Fruit fly (Drosophila melanogaster) whole organism, embryonic: ENCODE results near the gene CG14154.

Experiments used
- Aef1 ChIP-seq: fragments of 200-800 bp; sonication (Bioruptor generic); IDR thresholded peaks from 3 replicates; pipeline ENCODE4 v1.3.6; 2022; ENCODE audit warnings: missing biosample characterization, missing genetic modification characterization
- Asciz ChIP-seq: fragments of 200-800 bp; sonication (Bioruptor generic); optimal IDR thresholded peaks from 2 replicates; lab custom pipeline; 2017; ENCODE audit warnings: missing biosample characterization, mild to moderate bottlenecking, missing genetic modification characterization, missing genetic modification reagents
- CG10274 ChIP-seq: fragments of 200-800 bp; sonication (Bioruptor generic); optimal IDR thresholded peaks from 3 replicates; lab custom pipeline; 2017; ENCODE audit warnings: missing biosample characterization, mild to moderate bottlenecking, missing genetic modification characterization
- CG10543 ChIP-seq: fragments of 200-800 bp; sonication (Bioruptor generic); optimal IDR thresholded peaks from 3 replicates; lab custom pipeline; 2017; ENCODE audit warnings: missing biosample characterization, mild to moderate bottlenecking, missing genetic modification characterization, moderate library complexity
- CG11723 ChIP-seq: fragments of 200-800 bp; sonication (Bioruptor generic); optimal IDR thresholded peaks from 2 replicates; lab custom pipeline; 2017; ENCODE audit warnings: missing biosample characterization, mild to moderate bottlenecking, missing genetic modification characterization
- CG1647 ChIP-seq: fragments of 200-800 bp; sonication (Bioruptor generic); optimal IDR thresholded peaks from 3 replicates; lab custom pipeline; 2016; ENCODE audit warnings: missing biosample characterization, missing genetic modification characterization
- CG17359 ChIP-seq: fragments of 200-800 bp; sonication (Bioruptor generic); optimal IDR thresholded peaks from 3 replicates; lab custom pipeline; 2018; ENCODE audit warnings: missing biosample characterization, mild to moderate bottlenecking, missing genetic modification characterization, moderate library complexity
- CG17912 ChIP-seq: fragments of 200-800 bp; sonication (Bioruptor generic); optimal IDR thresholded peaks from 2 replicates; lab custom pipeline; 2018; ENCODE audit warnings: missing biosample characterization, mild to moderate bottlenecking, missing genetic modification characterization
- CG18599 ChIP-seq: fragments of 200-800 bp; sonication (Bioruptor generic); optimal IDR thresholded peaks from 3 replicates; lab custom pipeline; 2017; ENCODE audit warnings: missing biosample characterization, missing genetic modification characterization, mild to moderate bottlenecking, moderate library complexity, missing genetic modification reagents
- CG2678 ChIP-seq: fragments of 200-800 bp; sonication (Bioruptor generic); optimal IDR thresholded peaks from 3 replicates; lab custom pipeline; 2019; ENCODE audit warnings: missing biosample characterization, mild to moderate bottlenecking, missing genetic modification characterization, moderate library complexity
- CG2889 ChIP-seq: fragments of 200-800 bp; sonication (Bioruptor generic); IDR thresholded peaks from 3 replicates; pipeline ENCODE4 v1.3.6; 2022; ENCODE audit warnings: missing biosample characterization, missing genetic modification characterization
- CG32532 ChIP-seq: fragments of 200-800 bp; sonication (Bioruptor generic); IDR thresholded peaks from 2 replicates; pipeline ENCODE4 v1.3.6; 2022; ENCODE audit warnings: missing biosample characterization, missing genetic modification characterization
- CG32767 ChIP-seq: fragments of 200-800 bp; sonication (Bioruptor generic); IDR thresholded peaks from 2 replicates; pipeline ENCODE4 v1.3.6; 2022; ENCODE audit warnings: missing biosample characterization, missing genetic modification characterization
- CG3838 ChIP-seq: fragments of 200-800 bp; sonication (Bioruptor generic); optimal IDR thresholded peaks from 3 replicates; lab custom pipeline; 2016; ENCODE audit warnings: missing biosample characterization, missing genetic modification characterization
- CG4360 ChIP-seq: fragments of 200-800 bp; sonication (Bioruptor generic); IDR thresholded peaks from 2 replicates; pipeline ENCODE4 v1.3.6; 2022; ENCODE audit warnings: missing biosample characterization, missing genetic modification characterization
- CG6654 ChIP-seq: fragments of 200-800 bp; sonication (Bioruptor generic); optimal IDR thresholded peaks from 2 replicates; lab custom pipeline; 2017; ENCODE audit warnings: missing biosample characterization, mild to moderate bottlenecking, missing genetic modification characterization
- CG6765 ChIP-seq: fragments of 200-800 bp; sonication (Bioruptor generic); optimal IDR thresholded peaks from 3 replicates; lab custom pipeline; 2017; ENCODE audit warnings: missing biosample characterization, mild to moderate bottlenecking, missing genetic modification characterization
- CG7745 ChIP-seq: fragments of 200-800 bp; sonication (Bioruptor generic); optimal IDR thresholded peaks from 2 replicates; lab custom pipeline; 2018; ENCODE audit warnings: missing biosample characterization, mild to moderate bottlenecking, missing genetic modification characterization, moderate library complexity
- CG7987 ChIP-seq: fragments of 200-800 bp; sonication (Bioruptor generic); optimal IDR thresholded peaks from 2 replicates; lab custom pipeline; 2018; ENCODE audit warnings: missing biosample characterization, mild to moderate bottlenecking, missing genetic modification characterization, moderate library complexity
- CG8089 ChIP-seq: fragments of 200-800 bp; sonication (Bioruptor generic); optimal IDR thresholded peaks from 3 replicates; lab custom pipeline; 2016; ENCODE audit warnings: missing biosample characterization, missing genetic modification characterization
- CG8290 ChIP-seq, 3 experiments: fragments of 200-800 bp; sonication (Bioruptor generic); optimal IDR thresholded peaks; 2 replicates each; lab custom pipeline; 2016 to 2019; ENCODE audit warnings: missing biosample characterization in 3 of 3, missing genetic modification characterization in 3 of 3, mild to moderate bottlenecking in 2 of 3, moderate library complexity in 1 of 3
- CG9437 ChIP-seq: fragments of 200-800 bp; sonication (Bioruptor generic); optimal IDR thresholded peaks from 2 replicates; lab custom pipeline; 2018; ENCODE audit warnings: missing biosample characterization, mild to moderate bottlenecking, missing genetic modification characterization
- CG9817 ChIP-seq: fragments of 200-800 bp; sonication (Bioruptor generic); optimal IDR thresholded peaks from 2 replicates; lab custom pipeline; 2018; ENCODE audit warnings: missing biosample characterization, mild to moderate bottlenecking, missing genetic modification characterization, moderate library complexity
- CHES-1-like ChIP-seq: fragments of 200-800 bp; sonication (Bioruptor generic); optimal IDR thresholded peaks from 2 replicates; lab custom pipeline; 2016; ENCODE audit warnings: missing biosample characterization, missing genetic modification characterization
- CrebB ChIP-seq: fragments of 200-800 bp; sonication (Bioruptor generic); optimal IDR thresholded peaks from 3 replicates; lab custom pipeline; 2018; ENCODE audit warnings: missing biosample characterization, mild to moderate bottlenecking, missing genetic modification characterization
- Dad ChIP-seq: fragments of 200-800 bp; sonication (Bioruptor generic); optimal IDR thresholded peaks from 3 replicates; lab custom pipeline; 2016; ENCODE audit warnings: missing biosample characterization, missing genetic modification characterization
- Dip3 ChIP-seq: fragments of 200-800 bp; sonication (Bioruptor generic); optimal IDR thresholded peaks from 3 replicates; lab custom pipeline; 2016; ENCODE audit warnings: missing biosample characterization, missing genetic modification characterization
- Fer3 ChIP-seq: fragments of 200-800 bp; sonication (Bioruptor generic); optimal IDR thresholded peaks from 2 replicates; lab custom pipeline; 2018; ENCODE audit warnings: missing biosample characterization, mild to moderate bottlenecking, missing genetic modification characterization, moderate library complexity
- Gug ChIP-seq: fragments of 200-800 bp; sonication (Bioruptor generic); IDR thresholded peaks from 4 replicates; pipeline ENCODE4 v1.3.6; 2022; ENCODE audit warnings: missing biosample characterization, missing genetic modification characterization
- HLHmδ ChIP-seq: fragments of 200-800 bp; sonication (Bioruptor generic); optimal IDR thresholded peaks from 2 replicates; lab custom pipeline; 2018; ENCODE audit warnings: missing biosample characterization, mild to moderate bottlenecking, missing genetic modification characterization, moderate library complexity
- Lpt ChIP-seq: fragments of >200 bp; optimal IDR thresholded peaks from 2 replicates; lab custom pipeline; 2018; ENCODE audit warnings: missing biosample characterization, missing genetic modification characterization
- Med ChIP-seq: fragments of 200-800 bp; sonication (Bioruptor generic); peaks from one replicate; lab custom pipeline; 2016; ENCODE audit warnings: missing biosample characterization, missing genetic modification characterization, mild to moderate bottlenecking, inconsistent platforms, moderate library complexity
- Oaz ChIP-seq: fragments of 200-800 bp; sonication (Bioruptor generic); IDR thresholded peaks from 2 replicates; pipeline ENCODE4 v1.3.6; 2022; ENCODE audit warnings: missing biosample characterization, missing genetic modification characterization
- Pdp1 ChIP-seq, 2 experiments: fragments of 200-800 bp; sonication (Bioruptor generic); optimal IDR thresholded peaks; 3 replicates each; lab custom pipeline; 2016; ENCODE audit warnings: missing biosample characterization in 2 of 2, missing genetic modification characterization in 2 of 2, mild to moderate bottlenecking in 1 of 2, moderate library complexity in 1 of 2
- Sry-β ChIP-seq: fragments of 200-800 bp; sonication (Bioruptor generic); optimal IDR thresholded peaks from 2 replicates; lab custom pipeline; 2018; ENCODE audit warnings: missing biosample characterization, mild to moderate bottlenecking, missing genetic modification characterization, moderate library complexity
- YL-1 ChIP-seq: fragments of 200-800 bp; sonication (Bioruptor generic); optimal IDR thresholded peaks from 3 replicates; lab custom pipeline; 2017; ENCODE audit warnings: missing biosample characterization, mild to moderate bottlenecking, missing genetic modification characterization
- eve ChIP-seq, 2 experiments: fragments of >200 bp; optimal IDR thresholded peaks; 2 replicates each; lab custom pipeline; 2017; ENCODE audit warnings: missing biosample characterization in 2 of 2, missing genetic modification characterization in 2 of 2
- fd3F ChIP-seq: fragments of 200-800 bp; sonication (Bioruptor generic); optimal IDR thresholded peaks from 2 replicates; lab custom pipeline; 2018; ENCODE audit warnings: missing biosample characterization, mild to moderate bottlenecking, missing genetic modification characterization, moderate library complexity
- fru ChIP-seq: fragments of >200 bp; optimal IDR thresholded peaks from 2 replicates; lab custom pipeline; 2017
- gro ChIP-seq: fragments of 200-800 bp; sonication (Bioruptor generic); optimal IDR thresholded peaks from 2 replicates; lab custom pipeline; 2016; ENCODE audit warnings: missing biosample characterization, missing genetic modification characterization
- hb ChIP-seq: fragments of 200-800 bp; sonication (Bioruptor generic); IDR thresholded peaks from 3 replicates; pipeline ENCODE4 v1.3.6; 2022; ENCODE audit warnings: missing biosample characterization, missing genetic modification characterization; ENCODE audit not compliant: partially characterized antibody
- ken ChIP-seq: fragments of 200-800 bp; sonication (Bioruptor generic); IDR thresholded peaks from 3 replicates; pipeline ENCODE4 v1.3.6; 2022; ENCODE audit warnings: missing biosample characterization, missing genetic modification characterization
- klu ChIP-seq: fragments of 200-800 bp; sonication (Bioruptor generic); IDR thresholded peaks from 2 replicates; pipeline ENCODE4 v1.3.6; 2022; ENCODE audit warnings: missing biosample characterization, missing genetic modification characterization
- lbe ChIP-seq: fragments of 200-800 bp; sonication (Bioruptor generic); optimal IDR thresholded peaks from 2 replicates; lab custom pipeline; 2016; ENCODE audit warnings: missing biosample characterization, mild to moderate bottlenecking, missing genetic modification characterization
- onecut ChIP-seq: fragments of 200-800 bp; sonication (Bioruptor generic); IDR thresholded peaks from 2 replicates; pipeline ENCODE4 v1.3.6; 2022; ENCODE audit warnings: missing biosample characterization, missing genetic modification characterization
- pzg ChIP-seq: fragments of 200-800 bp; sonication (Bioruptor generic); optimal IDR thresholded peaks from 3 replicates; lab custom pipeline; 2018; ENCODE audit warnings: missing biosample characterization, mild to moderate bottlenecking, missing genetic modification characterization, moderate library complexity
- slbo ChIP-seq: fragments of 200-800 bp; sonication (Bioruptor generic); IDR thresholded peaks from 2 replicates; pipeline ENCODE4 v1.3.6; 2022; ENCODE audit warnings: missing biosample characterization, missing genetic modification characterization
- stwl ChIP-seq: fragments of 200-800 bp; sonication (Bioruptor generic); optimal IDR thresholded peaks from 3 replicates; lab custom pipeline; 2018; ENCODE audit warnings: missing biosample characterization, mild to moderate bottlenecking, missing genetic modification characterization, moderate library complexity
- toy ChIP-seq: fragments of 200-800 bp; sonication (Bioruptor generic); IDR thresholded peaks from 2 replicates; pipeline ENCODE4 v1.3.6; 2022; ENCODE audit warnings: missing biosample characterization, missing genetic modification characterization
- unpg ChIP-seq: fragments of 200-800 bp; sonication (Bioruptor generic); optimal IDR thresholded peaks from 3 replicates; lab custom pipeline; 2018; ENCODE audit warnings: missing biosample characterization, mild to moderate bottlenecking, missing genetic modification characterization, moderate library complexity
- zen2 ChIP-seq: fragments of 200-800 bp; sonication (Bioruptor generic); IDR thresholded peaks from 3 replicates; pipeline ENCODE4 v1.3.6; 2022; ENCODE audit warnings: missing biosample characterization, missing genetic modification characterization; ENCODE audit not compliant: partially characterized antibody

Gene CG14154

DNA sequence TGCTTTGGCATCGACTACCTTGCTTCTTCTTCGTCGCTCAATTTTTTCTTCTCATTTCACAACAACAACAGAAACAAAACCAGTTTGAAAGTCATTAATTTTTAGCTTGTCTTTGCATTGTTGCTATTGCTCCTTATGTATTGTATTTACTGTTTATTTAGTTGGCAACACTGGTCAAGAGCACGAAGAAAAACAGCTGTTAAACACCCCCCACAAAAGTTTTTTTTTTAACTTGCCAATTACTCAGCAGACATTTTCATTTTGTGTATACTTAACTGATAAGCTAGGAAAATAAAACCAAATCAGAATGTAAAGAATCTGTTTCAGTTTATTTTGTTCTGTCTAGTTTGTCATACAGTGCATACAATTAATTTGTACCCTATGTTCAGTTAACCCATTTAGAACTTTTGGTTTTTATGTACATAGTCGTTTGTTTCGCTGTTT is 38.0 kb downstream of the CG14154 start (continued):
- no peak for TF ChIP-seq eve (GFP tag; optimal IDR thresholded peaks at IDR 0.05; lab: Kevin White, UChicago)
- no peak for TF ChIP-seq HLHmδ (GFP tag; lab: Kevin White, UChicago)
- no peak for TF ChIP-seq CG3838 (GFP tag; lab: Kevin White, UChicago)
- TF ChIP-seq CG10274 (GFP tag; lab: Kevin White, UChicago), result peak; percentile 19
- no peak for TF ChIP-seq Aef1
- TF ChIP-seq Dip3, result no peak
- TF ChIP-seq CG7987 (GFP tag; lab: Kevin White, UChicago), result peak; percentile 37
- TF ChIP-seq CG9817, result no peak
- no peak for TF ChIP-seq CG1647 (GFP tag; lab: Kevin White, UChicago)
- TF ChIP-seq CG17912 (GFP tag; lab: Kevin White, UChicago), result no peak
- no peak for TF ChIP-seq CG6654 (GFP tag; lab: Kevin White, UChicago)
- 0 out of 2 replicates have a peak, but pooled peaks have one; percentile 12 for TF ChIP-seq slbo
- no peak for TF ChIP-seq Asciz (GFP tag; lab: Kevin White, UChicago)
- no peak for TF ChIP-seq CG7745
- no peak for TF ChIP-seq CG8290 (GFP tag; optimal IDR thresholded peaks at IDR 0.05; lab: Kevin White, UChicago)
- no peak for TF ChIP-seq CG8290 (tag; optimal IDR thresholded peaks at IDR 0.05; lab: Kevin White, UChicago)
- no peak for TF ChIP-seq Oaz (GFP tag; lab: Robert Waterston, UW)
- no peak for TF ChIP-seq pzg (GFP tag; lab: Kevin White, UChicago)
- TF ChIP-seq Fer3 (tag; lab: Kevin White, UChicago), result no peak
- no peak for TF ChIP-seq Gug
- no peak for TF ChIP-seq fru (lab: Kevin White, UChicago)
- no peak for TF ChIP-seq klu (GFP tag; lab: Robert Waterston, UW)
- peak; percentile 62 for TF ChIP-seq CG10543 (GFP tag; lab: Kevin White, UChicago)
- TF ChIP-seq CG17359 (tag; lab: Kevin White, UChicago), result peak; percentile 21
- TF ChIP-seq CG32767 (GFP tag; lab: Robert Waterston, UW), result peak; percentile 53; the same call in 1 of the 2 replicates
- TF ChIP-seq Lpt (GFP tag; lab: Kevin White, UChicago), result no peak
- TF ChIP-seq CG18599 (GFP tag; lab: Kevin White, UChicago), result peak; percentile 45
- TF ChIP-seq stwl (tag; lab: Kevin White, UChicago), result no peak
- TF ChIP-seq zen2 (GFP tag; lab: Robert Waterston, UW), result no peak
- peak; percentile 51 for TF ChIP-seq CG2678 (tag; lab: Kevin White, UChicago)
- TF ChIP-seq fd3F, result peak; percentile 40
- TF ChIP-seq Sry-β (GFP tag; lab: Kevin White, UChicago), result no peak
- TF ChIP-seq CrebB (tag; lab: Kevin White, UChicago), result peak; percentile 18
- no peak for TF ChIP-seq lbe (GFP tag; lab: Kevin White, UChicago)
- TF ChIP-seq ken (GFP tag; lab: Robert Waterston, UW), result no peak
- TF ChIP-seq CG11723 (GFP tag; lab: Kevin White, UChicago), result no peak
- TF ChIP-seq Pdp1 (GFP tag; optimal IDR thresholded peaks at IDR 0.05; lab: Kevin White, UChicago), result peak in 1 of 2 experiments; percentile 5
- no peak for TF ChIP-seq CG9437 (GFP tag; lab: Kevin White, UChicago)
- no peak for TF ChIP-seq YL-1 (GFP tag; lab: Kevin White, UChicago)
- peak; percentile 57 for TF ChIP-seq CHES-1-like
- peak; percentile 18 for TF ChIP-seq unpg (GFP tag; lab: Kevin White, UChicago)
- peak; percentile 73 for TF ChIP-seq CG4360 (GFP tag; lab: Robert Waterston, UW)
- no peak for TF ChIP-seq toy (GFP tag; lab: Robert Waterston, UW)
- TF ChIP-seq Dad (GFP tag; lab: Kevin White, UChicago), result no peak
- no peak for TF ChIP-seq CG2889 (GFP tag; lab: Robert Waterston, UW)
- no peak for TF ChIP-seq hb (GFP tag; lab: Robert Waterston, UW)
- no peak for TF ChIP-seq CG8089 (GFP tag; lab: Kevin White, UChicago)
- no peak for TF ChIP-seq onecut (GFP tag; lab: Robert Waterston, UW)
- no peak for TF ChIP-seq CG32532 (GFP tag; lab: Robert Waterston, UW)
- peak; percentile 66 for TF ChIP-seq CG6765 (GFP tag; lab: Kevin White, UChicago)
- peak; percentile 0 for TF ChIP-seq gro (GFP tag; lab: Kevin White, UChicago)
- peak; percentile 75 for TF ChIP-seq Med (GFP tag; lab: Kevin White, UChicago)
